Fruit fly (Drosophila melanogaster): Measurements from ENCODE around the gene pdgy.

pdgy gene

DNA sequence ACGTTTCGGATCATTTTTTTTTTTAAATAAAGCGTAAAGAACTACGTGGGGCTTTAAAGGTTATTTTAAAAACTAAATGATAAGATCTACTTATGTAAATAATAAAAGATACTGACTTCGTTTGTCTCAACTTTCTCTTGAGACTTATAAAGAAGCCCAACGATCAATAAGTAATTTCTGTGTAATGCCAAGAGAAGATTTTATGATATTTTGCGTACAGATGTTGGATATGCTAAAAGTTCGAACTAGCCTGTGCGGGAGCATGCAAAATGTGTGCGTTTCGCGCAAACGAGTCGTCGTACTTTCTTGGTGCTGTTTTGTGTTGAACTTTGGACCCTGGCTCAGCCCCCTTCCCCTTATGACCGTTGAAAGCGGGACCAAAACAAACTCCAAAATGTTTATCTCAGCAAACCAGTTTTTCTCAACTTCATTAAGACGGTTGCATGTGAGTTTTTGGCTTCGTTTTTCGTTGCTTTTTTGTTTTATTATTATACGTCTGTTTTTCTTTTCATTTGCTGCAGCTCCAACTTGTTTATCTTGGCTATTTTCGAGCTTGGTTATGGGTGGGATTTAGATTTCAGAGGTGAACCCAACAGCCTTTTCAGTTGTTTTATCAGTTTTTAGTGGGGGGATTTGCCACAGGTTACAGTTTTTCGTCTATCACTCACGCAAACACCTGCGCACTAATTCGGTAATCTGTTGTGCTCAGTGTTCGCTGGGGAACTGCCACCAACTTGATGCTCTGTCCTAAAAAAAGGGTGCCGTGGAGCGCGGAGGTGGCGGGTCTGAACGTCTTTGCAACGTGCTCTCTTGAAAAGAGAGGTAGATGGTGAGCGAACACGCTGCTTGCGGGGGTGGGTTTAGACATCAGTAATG, at the start of gene pdgy:
pdgy (minus strand) TSS at position 688 of the 876 bp plus-strand sequence.
- TF ChIP-seq CG7556 (GFP tag; optimal IDR thresholded peaks at IDR 0.05) (peak; percentile 7), sens (GFP tag) (peak; percentile 72), CG10321 (GFP tag; IDR thresholded peaks at IDR 0.05) (no peak), CG7271 (tag; optimal IDR thresholded peaks at IDR 0.05) (no peak), ATbp (GFP tag; optimal IDR thresholded peaks at IDR 0.05) (no peak), Sox102F (GFP tag; optimal IDR thresholded peaks at IDR 0.05) (no peak), CG42726 (GFP tag; IDR thresholded peaks at IDR 0.05; ENCODE audit: partially characterized antibody) (no peak), CG5180 (GFP tag; optimal IDR thresholded peaks at IDR 0.05) (peak; percentile 24), oc (tag; optimal IDR thresholded peaks at IDR 0.05) (peak; percentile 76), Hr78 (GFP tag; optimal IDR thresholded peaks at IDR 0.05) (peak in 1 of 2 experiments; percentile 55), CG14860 (GFP tag; IDR thresholded peaks at IDR 0.05; ENCODE audit: partially characterized antibody) (no peak), Pdp1 (GFP tag; optimal IDR thresholded peaks at IDR 0.05) (peak in 1 of 2 experiments; percentile 19), toy (GFP tag; IDR thresholded peaks at IDR 0.05) (no peak), CG16779 (GFP tag; IDR thresholded peaks at IDR 0.05) (no peak), CG10462 (GFP tag; optimal IDR thresholded peaks at IDR 0.05) (no peak), CG5245 (GFP tag; optimal IDR thresholded peaks at IDR 0.05) (no peak), kah (GFP tag; optimal IDR thresholded peaks at IDR 0.05) (peak; percentile 25), sima (GFP tag; optimal IDR thresholded peaks at IDR 0.05) (no peak), ci (GFP tag; IDR thresholded peaks at IDR 0.05) (peak; percentile 47; the same call in 2 of the 3 replicates), CG10543 (GFP tag; optimal IDR thresholded peaks at IDR 0.05) (peak; percentile 31), CG9609 (GFP tag; optimal IDR thresholded peaks at IDR 0.05) (no peak), Xrp1 (GFP tag; IDR thresholded peaks at IDR 0.05) (0 out of 2 replicates have a peak, but pooled peaks have one; percentile 9), Hmx (GFP tag; optimal IDR thresholded peaks at IDR 0.05) (no peak), bsh (GFP tag; optimal IDR thresholded peaks at IDR 0.05) (peak in 1 of 2 experiments; percentile 89), ewg (GFP tag; optimal IDR thresholded peaks at IDR 0.05) (peak; percentile 24), Awh (GFP tag; IDR thresholded peaks at IDR 0.05) (peak; percentile 5; the same call in 1 of the 2 replicates), mld (GFP tag; IDR thresholded peaks at IDR 0.05; ENCODE audit: partially characterized antibody) (no peak), CG10959 (GFP tag; IDR thresholded peaks at IDR 0.05) (no peak), prd (optimal IDR thresholded peaks at IDR 0.05) (no peak), prd (GFP tag; IDR thresholded peaks at IDR 0.05) (no peak), CG12236 (GFP tag; optimal IDR thresholded peaks at IDR 0.05) (no peak), crol (GFP tag; IDR thresholded peaks at IDR 0.05) (peak; percentile 70), CG1233 (GFP tag; optimal IDR thresholded peaks at IDR 0.05) (no peak), da (GFP tag; optimal IDR thresholded peaks at IDR 0.05) (no peak), crc (GFP tag; optimal IDR thresholded peaks at IDR 0.05) (no peak), Jarid2 (GFP tag; optimal IDR thresholded peaks at IDR 0.05) (no peak), en (GFP tag; optimal IDR thresholded peaks at IDR 0.05) (no peak), fu2 (GFP tag; optimal IDR thresholded peaks at IDR 0.05) (no peak), chinmo (GFP tag; IDR thresholded peaks at IDR 0.05; ENCODE audit: partially characterized antibody) (peak; percentile 80; the same call in 1 of the 4 replicates), Dek (tag; optimal IDR thresholded peaks at IDR 0.05) (no peak), Rfx (GFP tag; IDR thresholded peaks at IDR 0.05) (peak; percentile 30; the same call in 1 of the 2 replicates), CG10431 (GFP tag; optimal IDR thresholded peaks at IDR 0.05) (peak; percentile 40), CG7963 (GFP tag; IDR thresholded peaks at IDR 0.05; ENCODE audit: partially characterized antibody) (no peak), Deaf1 (tag; optimal IDR thresholded peaks at IDR 0.05) (no peak), CG9727 (GFP tag; optimal IDR thresholded peaks at IDR 0.05) (peak; percentile 10), fru (optimal IDR thresholded peaks at IDR 0.05) (no peak), Camta (GFP tag; optimal IDR thresholded peaks at IDR 0.05) (no peak), h (optimal IDR thresholded peaks at IDR 0.05) (no peak), CG8281 (tag; optimal IDR thresholded peaks at IDR 0.05) (no peak)

All from whole organism, embryonic.